Worm (Caenorhabditis elegans) whole organism, late embryonic: ENCODE results near the gene C33F10.1.
A peak's percentile ranks its signal among the peaks of the same experiment; 100 is the strongest.

ENCODE experiments used
- C38D4.7 ChIP-seq: fragments of 200-800 bp; sonication (Bioruptor generic); optimal IDR thresholded peaks from 2 replicates; lab custom pipeline; 2018; ENCODE audit warnings: mild to moderate bottlenecking, missing genetic modification characterization, moderate library complexity, missing compliant biosample characterization
- F13H6.1 ChIP-seq: sonication (generic microtip); optimal IDR thresholded peaks from 2 replicates; lab custom pipeline; 2016; ENCODE audit warnings: missing genetic modification characterization, missing compliant biosample characterization
- K02D7.2 ChIP-seq: sonication (generic microtip); optimal IDR thresholded peaks from 2 replicates; lab custom pipeline; 2017; ENCODE audit warnings: mild to moderate bottlenecking, missing genetic modification characterization, missing compliant biosample characterization
- Y22D7AL.16 ChIP-seq: sonication (generic microtip); optimal IDR thresholded peaks from 2 replicates; lab custom pipeline; 2016; ENCODE audit warnings: missing genetic modification characterization, missing compliant biosample characterization
- ahr-1 ChIP-seq: sonication (generic microtip); optimal IDR thresholded peaks from 2 replicates; lab custom pipeline; 2016; ENCODE audit warnings: missing genetic modification characterization, missing compliant biosample characterization
- ama-1 ChIP-seq: fragments of 150-350 bp; optimal IDR thresholded peaks from 2 replicates; lab custom pipeline; 2014
- ceh-2 ChIP-seq: sonication (generic microtip); optimal IDR thresholded peaks from 2 replicates; lab custom pipeline; 2016; ENCODE audit warnings: missing genotype, missing genetic modification characterization, missing compliant biosample characterization
- ceh-22 ChIP-seq: sonication (generic microtip); optimal IDR thresholded peaks from 2 replicates; lab custom pipeline; 2017; ENCODE audit warnings: missing biosample characterization, missing genetic modification characterization
- ceh-24 ChIP-seq: sonication (generic microtip); optimal IDR thresholded peaks from 2 replicates; lab custom pipeline; 2016; ENCODE audit warnings: mild to moderate bottlenecking, missing genetic modification characterization, missing compliant biosample characterization
- ceh-30 ChIP-seq: fragments of 150-350 bp; optimal IDR thresholded peaks from 2 replicates; lab custom pipeline; 2014; ENCODE audit warnings: missing biosample characterization, missing genetic modification characterization
- ceh-48 ChIP-seq: sonication (generic microtip); optimal IDR thresholded peaks from 2 replicates; lab custom pipeline; 2016; ENCODE audit warnings: missing genetic modification characterization, inconsistent platforms, missing compliant biosample characterization
- ceh-9 ChIP-seq: sonication (generic microtip); optimal IDR thresholded peaks from 2 replicates; lab custom pipeline; 2016; ENCODE audit warnings: mild to moderate bottlenecking, missing genetic modification characterization, inconsistent platforms, missing compliant biosample characterization
- che-1 ChIP-seq: sonication (generic microtip); optimal IDR thresholded peaks from 2 replicates; lab custom pipeline; 2016; ENCODE audit warnings: mild to moderate bottlenecking, missing genetic modification characterization, missing compliant biosample characterization
- dmd-4 ChIP-seq: sonication (generic microtip); optimal IDR thresholded peaks from 2 replicates; lab custom pipeline; 2016; ENCODE audit warnings: borderline replicate concordance, missing genetic modification characterization, missing compliant biosample characterization
- dve-1 ChIP-seq: sonication (generic microtip); optimal IDR thresholded peaks from 2 replicates; lab custom pipeline; 2017; ENCODE audit warnings: antibody characterized with exemption, mild to moderate bottlenecking, missing genetic modification characterization, missing compliant biosample characterization
- elt-2 ChIP-seq: sonication (generic microtip); optimal IDR thresholded peaks from 2 replicates; lab custom pipeline; 2016; ENCODE audit warnings: missing genetic modification reagents, missing genetic modification characterization, missing compliant biosample characterization
- elt-4 ChIP-seq: sonication (generic microtip); optimal IDR thresholded peaks from 2 replicates; lab custom pipeline; 2016; ENCODE audit warnings: missing genetic modification characterization, missing compliant biosample characterization
- fax-1 ChIP-seq: sonication (generic microtip); optimal IDR thresholded peaks from 2 replicates; lab custom pipeline; 2016; ENCODE audit warnings: missing genotype, missing genetic modification characterization, missing compliant biosample characterization
- fkh-6 ChIP-seq: sonication (generic microtip); optimal IDR thresholded peaks from 2 replicates; lab custom pipeline; 2016; ENCODE audit warnings: missing genetic modification characterization, missing compliant biosample characterization
- gmeb-2 ChIP-seq: sonication (generic microtip); optimal IDR thresholded peaks from 2 replicates; lab custom pipeline; 2016; ENCODE audit warnings: missing genetic modification characterization, inconsistent platforms, missing compliant biosample characterization
- hlh-15 ChIP-seq: sonication (generic microtip); optimal IDR thresholded peaks from 2 replicates; lab custom pipeline; 2016; ENCODE audit warnings: missing genetic modification characterization, missing compliant biosample characterization
- hlh-30 ChIP-seq: sonication (generic microtip); optimal IDR thresholded peaks from 2 replicates; lab custom pipeline; 2017; ENCODE audit warnings: antibody characterized with exemption, missing genetic modification characterization, missing compliant biosample characterization; ENCODE audit not compliant: insufficient read depth
- lim-6 ChIP-seq: sonication (generic microtip); optimal IDR thresholded peaks from 2 replicates; lab custom pipeline; 2016; ENCODE audit warnings: missing genetic modification characterization, missing compliant biosample characterization
- nfya-1 ChIP-seq: sonication (generic microtip); optimal IDR thresholded peaks from 2 replicates; lab custom pipeline; 2017; ENCODE audit warnings: missing genetic modification characterization, mild to moderate bottlenecking, missing compliant biosample characterization, antibody characterized with exemption, moderate library complexity
- nhr-11 ChIP-seq: fragments of 150-350 bp; optimal IDR thresholded peaks from 2 replicates; lab custom pipeline; 2014; ENCODE audit warnings: missing biosample characterization, missing genetic modification characterization
- nhr-232 ChIP-seq: sonication (generic microtip); optimal IDR thresholded peaks from 2 replicates; lab custom pipeline; 2016; ENCODE audit warnings: missing genetic modification characterization, missing compliant biosample characterization
- npax-4 ChIP-seq: sonication (generic microtip); optimal IDR thresholded peaks from 2 replicates; lab custom pipeline; 2016; ENCODE audit warnings: missing genetic modification characterization, missing compliant biosample characterization
- odd-2 ChIP-seq: sonication (generic microtip); optimal IDR thresholded peaks from 2 replicates; lab custom pipeline; 2017; ENCODE audit warnings: antibody characterized with exemption, mild to moderate bottlenecking, missing genetic modification characterization, missing compliant biosample characterization
- pag-3 ChIP-seq: sonication (generic microtip); optimal IDR thresholded peaks from 2 replicates; lab custom pipeline; 2016; ENCODE audit warnings: missing compliant biosample characterization, missing genetic modification characterization, borderline replicate concordance
- pha-4 ChIP-seq: fragments of 150-350 bp; optimal IDR thresholded peaks from 2 replicates; lab custom pipeline; 2018; ENCODE audit warnings: missing biosample characterization, missing genetic modification reagents, missing genetic modification characterization
- pqm-1 ChIP-seq: sonication (generic microtip); optimal IDR thresholded peaks from 2 replicates; lab custom pipeline; 2016; ENCODE audit warnings: missing genetic modification characterization, missing compliant biosample characterization
- pros-1 ChIP-seq: fragments of 150-350 bp; optimal IDR thresholded peaks from 2 replicates; lab custom pipeline; 2014; ENCODE audit warnings: missing biosample characterization, missing genetic modification reagents, missing genetic modification characterization
- ref-2 ChIP-seq: sonication (generic microtip); optimal IDR thresholded peaks from 2 replicates; lab custom pipeline; 2016; ENCODE audit warnings: missing genetic modification characterization, missing compliant biosample characterization
- sox-4 ChIP-seq: sonication (generic microtip); optimal IDR thresholded peaks from 2 replicates; lab custom pipeline; 2017; ENCODE audit warnings: mild to moderate bottlenecking, missing genetic modification characterization, inconsistent platforms, missing compliant biosample characterization
- syd-9 ChIP-seq: sonication (generic microtip); optimal IDR thresholded peaks from 2 replicates; lab custom pipeline; 2016; ENCODE audit warnings: mild to moderate bottlenecking, missing genetic modification characterization, moderate library complexity, missing compliant biosample characterization
- zip-5 ChIP-seq: sonication (generic microtip); optimal IDR thresholded peaks from 2 replicates; lab custom pipeline; 2016; ENCODE audit warnings: missing genetic modification characterization, missing compliant biosample characterization
- ztf-16 ChIP-seq: sonication (generic microtip); optimal IDR thresholded peaks from 2 replicates; lab custom pipeline; 2017; ENCODE audit warnings: missing genetic modification characterization, missing compliant biosample characterization

The C33F10.1 gene

ce11 chrII:4874335-4874861 lies 39.6 kb downstream of the C33F10.1 start, which contains the start of gene F11G11.15:
TSS of gene F11G11.15 (plus strand) at chrII:4874845.
- TF ChIP-seq che-1 (tag; lab: Kevin White, UChicago) (no peak), pqm-1 (tag; lab: Kevin White, UChicago) (no peak)

DNA sequence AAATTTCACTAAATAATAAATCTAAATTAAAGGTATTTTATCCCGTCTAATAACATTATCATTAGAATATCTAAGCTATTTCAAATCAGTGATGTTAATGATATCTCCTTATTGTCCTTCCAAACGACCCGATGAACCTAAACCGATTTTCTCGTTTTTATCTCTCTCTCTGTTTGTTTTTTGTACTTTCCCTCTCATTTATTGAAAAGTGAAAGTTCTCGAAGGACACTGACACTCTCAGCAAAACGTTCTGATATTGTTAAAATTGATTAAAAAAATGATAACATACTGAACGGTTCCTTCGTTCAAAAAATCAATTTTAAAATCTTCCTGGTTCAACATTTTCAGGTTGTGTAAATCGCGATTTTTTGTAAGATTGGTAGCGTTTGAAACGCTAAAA lies 41.3 kb downstream of the C33F10.1 start, which contains the start of gene F11G11.13:
F11G11.13 (minus strand) TSS at position 89 of the 400 bp plus-strand sequence.
- TF ChIP-seq dmd-4 (no peak), ceh-22 (tag; lab: Kevin White, UChicago) (no peak), nhr-11 (tag; lab: Kevin White, UChicago) (no peak)

- TF ChIP-seq nhr-232 (tag; lab: Kevin White, UChicago) (no peak), elt-2 (tag; lab: Kevin White, UChicago) (peak; percentile 30)
Observed at ce11 chrII:4879629-4880028, 44.8 kb downstream of the C33F10.1 start, which contains the start of gene gst-6. TSS of gene gst-6 (plus strand) at chrII:4879891.

DNA sequence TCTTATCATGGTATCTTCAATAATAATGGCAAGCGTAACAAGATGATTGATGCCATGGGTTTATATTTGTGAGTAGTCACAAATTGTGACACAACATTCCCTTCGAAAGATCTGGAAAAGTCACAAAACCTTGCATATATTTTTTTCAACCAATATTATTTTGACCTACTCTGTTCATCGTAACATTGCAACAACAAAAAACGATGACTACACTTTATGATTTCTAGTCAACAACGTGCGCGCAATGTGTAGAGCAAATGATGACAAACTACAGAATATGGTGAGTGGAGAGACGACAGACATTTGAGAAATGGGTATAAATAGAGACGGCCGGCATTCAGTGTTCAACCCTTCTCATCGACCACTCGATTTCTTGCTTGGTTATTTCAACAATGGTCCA lies 46.9 kb downstream of the C33F10.1 start, which contains the start of gene gst-7:
gst-7 (plus strand) TSS at position 336 of the 400 bp plus-strand sequence.
- TF ChIP-seq lim-6 (tag; lab: Kevin White, UChicago): no peak
- TF ChIP-seq dmd-4: no peak
- no peak for TF ChIP-seq nfya-1 (tag; lab: Kevin White, UChicago)
- peak; percentile 59 for TF ChIP-seq elt-2 (tag; lab: Kevin White, UChicago)
- TF ChIP-seq gmeb-2 (tag; lab: Kevin White, UChicago): no peak
- no peak for TF ChIP-seq fax-1
- TF ChIP-seq hlh-30: no peak
- TF ChIP-seq ceh-9 (tag; lab: Kevin White, UChicago): no peak

ce11 chrII:4882498-4882897 lies 47.7 kb downstream of the C33F10.1 start:
- TF ChIP-seq ceh-30 (tag; lab: Kevin White, UChicago): no peak
- no peak for TF ChIP-seq K02D7.2 (tag; lab: Kevin White, UChicago)
- TF ChIP-seq ref-2: no peak
- no peak for TF ChIP-seq ztf-16
- TF ChIP-seq sox-4 (tag; lab: Kevin White, UChicago): no peak
- TF ChIP-seq pqm-1 (tag; lab: Kevin White, UChicago): no peak
- no peak for TF ChIP-seq ceh-24 (tag; lab: Kevin White, UChicago)
- TF ChIP-seq C38D4.7: no peak
- TF ChIP-seq F13H6.1 (tag; lab: Kevin White, UChicago): no peak
- TF ChIP-seq Y22D7AL.16 (tag; lab: Kevin White, UChicago): no peak
- no peak for TF ChIP-seq dve-1 (tag; lab: Kevin White, UChicago)
- no peak for TF ChIP-seq zip-5 (tag; lab: Kevin White, UChicago)
- no peak for TF ChIP-seq npax-4 (tag; lab: Kevin White, UChicago)
- TF ChIP-seq ceh-2 (tag; lab: Kevin White, UChicago): no peak
- TF ChIP-seq syd-9: no peak

DNA sequence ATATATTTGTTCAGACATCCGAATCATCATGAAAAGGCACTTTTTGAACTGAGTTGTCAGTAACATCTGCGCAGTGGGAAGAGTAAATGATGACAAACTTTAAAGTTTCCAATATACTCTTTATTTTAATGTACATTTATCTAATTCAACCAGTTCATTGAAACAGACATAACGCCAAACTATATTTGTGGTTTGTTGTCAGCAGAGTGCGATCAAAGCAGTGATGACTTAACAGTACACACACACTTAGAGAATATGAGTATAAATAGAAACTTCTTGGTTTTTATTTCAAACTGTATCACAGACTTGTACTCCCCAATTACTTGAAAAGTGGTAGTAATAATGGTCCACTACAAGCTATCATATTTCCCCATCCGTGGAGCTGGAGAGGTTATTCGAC lies 48.6 kb downstream of the C33F10.1 start, which contains the start of gene gst-8:
gst-8 (plus strand) TSS at position 301 of the 400 bp plus-strand sequence.
- no peak for TF ChIP-seq pros-1 (tag; lab: Kevin White, UChicago)
- TF ChIP-seq fkh-6 (tag; lab: Kevin White, UChicago): no peak
- TF ChIP-seq pqm-1 (tag; lab: Kevin White, UChicago): no peak
- TF ChIP-seq gmeb-2 (tag; lab: Kevin White, UChicago): no peak
- no peak for TF ChIP-seq npax-4 (tag; lab: Kevin White, UChicago)
- no peak for TF ChIP-seq ama-1
- no peak for TF ChIP-seq pag-3 (tag; lab: Kevin White, UChicago)
- TF ChIP-seq nhr-232 (tag; lab: Kevin White, UChicago): no peak
- TF ChIP-seq odd-2 (tag; lab: Kevin White, UChicago): no peak
- no peak for TF ChIP-seq elt-2 (tag; lab: Kevin White, UChicago)
- no peak for TF ChIP-seq ceh-48 (tag; lab: Kevin White, UChicago)
- no peak for TF ChIP-seq pha-4
- TF ChIP-seq Y22D7AL.16 (tag; lab: Kevin White, UChicago): no peak
- TF ChIP-seq ahr-1: no peak
- no peak for TF ChIP-seq ref-2
- TF ChIP-seq elt-4 (tag; lab: Kevin White, UChicago): no peak
- no peak for TF ChIP-seq hlh-15
